Fruit fly (Drosophila melanogaster) whole organism, adult: ENCODE measurements around the gene RhoGAP15B.

ENCODE experiments used
- CG7101 ChIP-seq: fragments of 200-800 bp; sonication (Bioruptor generic); optimal IDR thresholded peaks from 2 replicates; lab custom pipeline; 2018; ENCODE audit warnings: missing biosample characterization, mild to moderate bottlenecking, missing genetic modification characterization, moderate library complexity
- Clk ChIP-seq: fragments of 200-800 bp; sonication (Bioruptor generic); optimal IDR thresholded peaks from 2 replicates; lab custom pipeline; 2017; ENCODE audit warnings: missing biosample characterization, missing genetic modification characterization
- cic ChIP-seq: fragments of 200-800 bp; sonication (Bioruptor generic); optimal IDR thresholded peaks from 2 replicates; lab custom pipeline; 2017; ENCODE audit warnings: missing biosample characterization, mild to moderate bottlenecking, missing genetic modification characterization, moderate library complexity
- kay ChIP-seq: fragments of 200-800 bp; sonication (Bioruptor generic); peaks from one replicate; lab custom pipeline; 2016; ENCODE audit warnings: missing biosample characterization, missing genetic modification characterization, borderline replicate concordance
- toe ChIP-seq: fragments of 200-800 bp; sonication (Bioruptor generic); optimal IDR thresholded peaks from 2 replicates; lab custom pipeline; 2016; ENCODE audit warnings: missing biosample characterization, missing genetic modification characterization

dm6 chrX:16907675-16908074 lies 35.4 kb upstream of the RhoGAP15B start:
- TF ChIP-seq Clk (GFP tag; lab: Kevin White, UChicago) (no peak), toe (GFP tag; lab: Kevin White, UChicago) (no peak), CG7101 (no peak), kay (GFP tag; lab: Kevin White, UChicago) (no peak), cic (GFP tag; lab: Kevin White, UChicago) (no peak)
